Fruit fly (Drosophila melanogaster): ENCODE measurements around the gene CG18094.

dm6 chr2L:19508361-19508918 is 18.4 kb downstream of the CG18094 start, which contains the start of gene cyst:
- TF ChIP-seq CG5204 (GFP tag; optimal IDR thresholded peaks at IDR 0.05) (peak; percentile 29), Hr96 (GFP tag; optimal IDR thresholded peaks at IDR 0.05) (peak; percentile 61), kay (GFP tag; ENCODE audit: borderline replicate concordance) (no peak), CG7045 (GFP tag; optimal IDR thresholded peaks at IDR 0.05) (peak; percentile 6), CG14711 (tag; optimal IDR thresholded peaks at IDR 0.05) (peak; percentile 13), tj (GFP tag; optimal IDR thresholded peaks at IDR 0.05) (peak; percentile 52), Crg-1 (GFP tag; optimal IDR thresholded peaks at IDR 0.05) (peak; percentile 74), toe (GFP tag; optimal IDR thresholded peaks at IDR 0.05) (peak; percentile 42), CG7101 (tag; optimal IDR thresholded peaks at IDR 0.05) (peak; percentile 53), Mnt (GFP tag; optimal IDR thresholded peaks at IDR 0.05) (peak; percentile 60), cnc (optimal IDR thresholded peaks at IDR 0.05) (no peak), Clk (GFP tag; optimal IDR thresholded peaks at IDR 0.05) (no peak)
